Worm (Caenorhabditis elegans) whole organism, L1 larva: Measurements from ENCODE around the gene C06G4.6.

Source experiments
- dpl-1 ChIP-seq, 3 experiments: fragments of 150-350 bp in 2 of 3; sonication (generic microtip) in 1 of 3; optimal IDR thresholded peaks; 2 replicates each; lab custom pipeline; 2014 to 2017; ENCODE audit warnings: missing biosample characterization in 3 of 3, missing genetic modification characterization in 3 of 3, missing genetic modification reagents in 3 of 3
- lin-39 ChIP-seq: fragments of 150-350 bp; optimal IDR thresholded peaks from 2 replicates; lab custom pipeline; 2014; ENCODE audit warnings: missing biosample characterization, missing genetic modification reagents, missing genetic modification characterization
- nhr-237 ChIP-seq: fragments of 150-350 bp; optimal IDR thresholded peaks from 2 replicates; lab custom pipeline; 2014; ENCODE audit warnings: missing biosample characterization, missing genetic modification characterization
- sox-4 ChIP-seq: sonication (generic microtip); optimal IDR thresholded peaks from 2 replicates; lab custom pipeline; 2016; ENCODE audit warnings: missing genetic modification characterization, missing compliant biosample characterization
- sptf-1 ChIP-seq: fragments of 150-350 bp; optimal IDR thresholded peaks from 2 replicates; lab custom pipeline; 2014; ENCODE audit warnings: missing biosample characterization, missing genetic modification characterization
- unc-130 ChIP-seq: fragments of 150-350 bp; optimal IDR thresholded peaks from 2 replicates; lab custom pipeline; 2017; ENCODE audit warnings: missing biosample characterization, missing genetic modification characterization, inconsistent platforms
- unc-62 ChIP-seq: fragments of 150-350 bp; optimal IDR thresholded peaks from 2 replicates; lab custom pipeline; 2014; ENCODE audit warnings: missing biosample characterization, missing genetic modification reagents, missing genetic modification characterization

DNA sequence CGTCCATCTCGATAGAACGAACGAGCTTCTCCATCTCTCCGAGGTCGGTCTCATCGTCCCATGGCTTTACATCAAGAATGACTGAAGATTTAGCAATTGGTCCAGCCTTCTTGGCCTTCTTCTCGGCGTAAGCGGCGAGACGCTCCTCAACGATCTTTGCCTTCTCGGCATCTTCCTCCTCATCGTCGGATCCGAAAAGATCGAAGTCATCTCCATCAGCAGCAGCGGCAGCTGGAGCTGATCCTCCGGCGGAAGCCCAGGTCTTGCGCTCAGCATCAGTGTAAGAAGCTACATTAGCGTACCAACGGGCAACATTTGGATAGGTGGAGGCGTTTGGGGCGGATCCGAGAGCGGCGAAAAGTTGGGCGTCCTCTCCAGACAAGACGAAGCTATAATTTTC lies 31.5 kb upstream of the C06G4.6 start:
- TF ChIP-seq unc-62: no peak
- TF ChIP-seq lin-39 (tag; lab: Kevin White, UChicago): no peak
- TF ChIP-seq unc-130: no peak
- no peak for TF ChIP-seq dpl-1 (GFP tag; optimal IDR thresholded peaks at IDR 0.05; lab: Kevin White, UChicago)
- no peak for TF ChIP-seq sox-4 (tag; lab: Kevin White, UChicago)
- TF ChIP-seq nhr-237 (tag; lab: Kevin White, UChicago): no peak
- TF ChIP-seq sptf-1 (tag; lab: Kevin White, UChicago): no peak
